Worm (Caenorhabditis elegans) whole organism, L3 larva: ENCODE results near the gene dpff-1.

Source experiments
- R02D3.7 ChIP-seq: fragments of 150-350 bp; optimal IDR thresholded peaks from 2 replicates; lab custom pipeline; 2014; ENCODE audit warnings: missing biosample characterization, missing genetic modification characterization
- ZK546.5 ChIP-seq: sonication (generic microtip); optimal IDR thresholded peaks from 2 replicates; lab custom pipeline; 2017; ENCODE audit warnings: missing biosample characterization, missing genetic modification characterization
- aly-2 ChIP-seq: fragments of 150-350 bp; optimal IDR thresholded peaks from 2 replicates; lab custom pipeline; 2014; ENCODE audit warnings: missing biosample characterization, missing genetic modification characterization
- ama-1 ChIP-seq: fragments of 150-350 bp; optimal IDR thresholded peaks from 2 replicates; lab custom pipeline; 2018
- ceh-16 ChIP-seq: sonication (generic microtip); optimal IDR thresholded peaks from 2 replicates; lab custom pipeline; 2017; ENCODE audit warnings: missing biosample characterization, missing genetic modification characterization
- ceh-28 ChIP-seq: fragments of 150-350 bp; optimal IDR thresholded peaks from 2 replicates; lab custom pipeline; 2014; ENCODE audit warnings: missing biosample characterization, missing genetic modification reagents, missing genetic modification characterization
- ceh-82 ChIP-seq: fragments of 150-350 bp; optimal IDR thresholded peaks from 2 replicates; lab custom pipeline; 2014; ENCODE audit warnings: missing biosample characterization, missing genetic modification characterization
- ceh-9 ChIP-seq: sonication (generic microtip); optimal IDR thresholded peaks from 2 replicates; lab custom pipeline; 2018; ENCODE audit warnings: missing biosample characterization, missing genetic modification characterization
- daf-12 ChIP-seq: fragments of 150-350 bp; optimal IDR thresholded peaks from 2 replicates; lab custom pipeline; 2014; ENCODE audit warnings: missing biosample characterization, missing genetic modification reagents, missing genetic modification characterization
- egl-27 ChIP-seq: sonication (generic microtip); optimal IDR thresholded peaks from 4 replicates; lab custom pipeline; 2017; ENCODE audit warnings: missing biosample characterization, missing genetic modification reagents, missing genetic modification characterization
- egl-5 ChIP-seq: fragments of 150-350 bp; optimal IDR thresholded peaks from 2 replicates; lab custom pipeline; 2017; ENCODE audit warnings: missing biosample characterization, missing genetic modification reagents, missing genetic modification characterization, inconsistent platforms
- elt-1 ChIP-seq: fragments of 150-350 bp; optimal IDR thresholded peaks from 2 replicates; lab custom pipeline; 2014; ENCODE audit warnings: missing biosample characterization, missing genetic modification characterization
- elt-2 ChIP-seq: sonication (generic microtip); optimal IDR thresholded peaks from 2 replicates; lab custom pipeline; 2016; ENCODE audit warnings: missing genetic modification reagents, mild to moderate bottlenecking, missing genetic modification characterization, missing compliant biosample characterization
- elt-3 ChIP-seq, 3 experiments: fragments of 150-350 bp in 1 of 3; sonication (generic microtip) in 2 of 3; optimal IDR thresholded peaks; 2 replicates in 2 of 3; 4 replicates in 1 of 3; lab custom pipeline; 2014 to 2017; ENCODE audit warnings: missing biosample characterization in 3 of 3, missing genetic modification characterization in 3 of 3
- eor-1 ChIP-seq, 2 experiments: fragments of 150-350 bp; optimal IDR thresholded peaks; 2 replicates each; lab custom pipeline; 2014 to 2018; ENCODE audit warnings: missing biosample characterization in 2 of 2, missing genetic modification characterization in 2 of 2
- fkh-10 ChIP-seq: sonication (generic microtip); optimal IDR thresholded peaks from 2 replicates; lab custom pipeline; 2017; ENCODE audit warnings: missing biosample characterization, missing genetic modification reagents, missing genetic modification characterization
- fkh-2 ChIP-seq: fragments of 150-350 bp; optimal IDR thresholded peaks from 2 replicates; lab custom pipeline; 2014; ENCODE audit warnings: missing biosample characterization, missing genetic modification reagents, missing genetic modification characterization
- fos-1 ChIP-seq: fragments of 150-350 bp; optimal IDR thresholded peaks from 2 replicates; lab custom pipeline; 2014; ENCODE audit warnings: missing biosample characterization, missing genetic modification characterization
- hmg-11 ChIP-seq: sonication (generic microtip); optimal IDR thresholded peaks from 2 replicates; lab custom pipeline; 2016; ENCODE audit warnings: missing genetic modification characterization, missing compliant biosample characterization
- jun-1 ChIP-seq: fragments of 150-350 bp; optimal IDR thresholded peaks from 2 replicates; lab custom pipeline; 2014; ENCODE audit warnings: missing biosample characterization, missing genetic modification reagents, missing genetic modification characterization
- lin-15B ChIP-seq: fragments of 150-350 bp; optimal IDR thresholded peaks from 2 replicates; lab custom pipeline; 2014; ENCODE audit warnings: missing biosample characterization, missing genetic modification characterization
- lin-39 ChIP-seq: fragments of 150-350 bp; optimal IDR thresholded peaks from 2 replicates; lab custom pipeline; 2018; ENCODE audit warnings: missing biosample characterization, missing genetic modification reagents, missing genetic modification characterization
- lsy-12 ChIP-seq: sonication (generic microtip); optimal IDR thresholded peaks from 2 replicates; lab custom pipeline; 2016; ENCODE audit warnings: mild to moderate bottlenecking, missing genetic modification characterization, missing compliant biosample characterization
- mdl-1 ChIP-seq: fragments of 150-350 bp; optimal IDR thresholded peaks from 2 replicates; lab custom pipeline; 2014; ENCODE audit warnings: missing biosample characterization, missing genetic modification characterization
- mml-1 ChIP-seq: fragments of 150-350 bp; sonication (generic microtip); optimal IDR thresholded peaks from 3 replicates; lab custom pipeline; 2014; ENCODE audit warnings: missing biosample characterization, missing genetic modification characterization
- nfya-1 ChIP-seq: sonication (generic microtip); optimal IDR thresholded peaks from 2 replicates; lab custom pipeline; 2017; ENCODE audit warnings: missing genetic modification characterization, mild to moderate bottlenecking, missing compliant biosample characterization, antibody characterized with exemption, moderate library complexity; ENCODE audit not compliant: insufficient read depth
- nhr-11 ChIP-seq: fragments of 150-350 bp; optimal IDR thresholded peaks from 2 replicates; lab custom pipeline; 2014; ENCODE audit warnings: missing biosample characterization, missing genetic modification characterization
- nhr-12 ChIP-seq: fragments of 150-350 bp; optimal IDR thresholded peaks from 2 replicates; lab custom pipeline; 2014; ENCODE audit warnings: missing biosample characterization, missing genetic modification characterization
- nhr-23 ChIP-seq: fragments of 150-350 bp; optimal IDR thresholded peaks from 2 replicates; lab custom pipeline; 2014; ENCODE audit warnings: missing biosample characterization, missing genetic modification reagents, missing genetic modification characterization
- nhr-237 ChIP-seq: fragments of 150-350 bp; optimal IDR thresholded peaks from 2 replicates; lab custom pipeline; 2014; ENCODE audit warnings: missing biosample characterization, missing genetic modification characterization
- nhr-25 ChIP-seq: sonication (generic microtip); optimal IDR thresholded peaks from 2 replicates; lab custom pipeline; 2017; ENCODE audit warnings: missing biosample characterization, missing genetic modification characterization
- nhr-28 ChIP-seq: fragments of 150-350 bp; optimal IDR thresholded peaks from 2 replicates; lab custom pipeline; 2014; ENCODE audit warnings: missing biosample characterization, missing genetic modification characterization
- nhr-43 ChIP-seq: sonication (generic microtip); optimal IDR thresholded peaks from 2 replicates; lab custom pipeline; 2016; ENCODE audit warnings: mild to moderate bottlenecking, missing genetic modification characterization, missing compliant biosample characterization; ENCODE audit not compliant: poor library complexity, severe bottlenecking
- nhr-67 ChIP-seq: fragments of 150-350 bp; optimal IDR thresholded peaks from 2 replicates; lab custom pipeline; 2014; ENCODE audit warnings: missing biosample characterization, missing genetic modification characterization
- nhr-76 ChIP-seq: fragments of 150-350 bp; sonication (generic microtip); optimal IDR thresholded peaks from 5 replicates; lab custom pipeline; 2014; ENCODE audit warnings: missing biosample characterization, missing genetic modification characterization
- nhr-77 ChIP-seq: fragments of 150-350 bp; optimal IDR thresholded peaks from 2 replicates; lab custom pipeline; 2014; ENCODE audit warnings: missing biosample characterization, missing genetic modification characterization
- pha-4 ChIP-seq: fragments of 150-350 bp; optimal IDR thresholded peaks from 2 replicates; lab custom pipeline; 2014; ENCODE audit warnings: missing biosample characterization, missing genetic modification reagents, missing genetic modification characterization
- pqm-1 ChIP-seq: fragments of 150-350 bp; optimal IDR thresholded peaks from 2 replicates; lab custom pipeline; 2017; ENCODE audit warnings: missing biosample characterization, missing genetic modification characterization, inconsistent platforms
- sea-2 ChIP-seq: fragments of 150-350 bp; sonication (generic microtip); optimal IDR thresholded peaks from 4 replicates; lab custom pipeline; 2014; ENCODE audit warnings: missing biosample characterization, missing genetic modification reagents, missing genetic modification characterization
- skn-1 ChIP-seq: fragments of 150-350 bp; optimal IDR thresholded peaks from 2 replicates; lab custom pipeline; 2014; ENCODE audit warnings: missing biosample characterization, missing genetic modification characterization
- snpc-4 ChIP-seq: fragments of 150-350 bp; optimal IDR thresholded peaks from 2 replicates; lab custom pipeline; 2014; ENCODE audit warnings: missing biosample characterization, missing genetic modification characterization
- tbx-2 ChIP-seq: sonication (generic microtip); optimal IDR thresholded peaks from 2 replicates; lab custom pipeline; 2016; ENCODE audit warnings: mild to moderate bottlenecking, missing genetic modification characterization, missing compliant biosample characterization
- unc-39 ChIP-seq: sonication (generic microtip); optimal IDR thresholded peaks from 4 replicates; lab custom pipeline; 2017; ENCODE audit warnings: missing biosample characterization, missing genetic modification characterization
- unc-62 ChIP-seq: fragments of 150-350 bp; sonication (generic microtip); optimal IDR thresholded peaks from 4 replicates; lab custom pipeline; 2014; ENCODE audit warnings: missing biosample characterization, missing genetic modification reagents, missing genetic modification characterization
- zag-1 ChIP-seq: fragments of 150-350 bp; optimal IDR thresholded peaks from 2 replicates; lab custom pipeline; 2014; ENCODE audit warnings: missing biosample characterization, missing genetic modification characterization
- ztf-11 ChIP-seq: fragments of 150-350 bp; optimal IDR thresholded peaks from 2 replicates; lab custom pipeline; 2014; ENCODE audit warnings: missing biosample characterization, missing genetic modification characterization
- ztf-4 ChIP-seq: fragments of 150-350 bp; optimal IDR thresholded peaks from 2 replicates; lab custom pipeline; 2014; ENCODE audit warnings: missing biosample characterization, missing genetic modification characterization

dpff-1 gene

ce11 chrIII:5874263-5874662 is 31.9 kb downstream of the dpff-1 start (continued):
- TF ChIP-seq aly-2 (no peak), egl-5 (tag; lab: Kevin White, UChicago) (no peak), ZK546.5 (tag; lab: Kevin White, UChicago) (no peak), ceh-9 (no peak), unc-39 (no peak), nhr-77 (tag; lab: Kevin White, UChicago) (no peak), elt-2 (tag; lab: Kevin White, UChicago) (peak; percentile 41), nhr-11 (tag; lab: Kevin White, UChicago) (no peak), pha-4 (no peak), lsy-12 (tag; lab: Kevin White, UChicago) (peak; percentile 38), nhr-43 (tag; lab: Kevin White, UChicago) (peak; percentile 92), nhr-28 (tag; lab: Kevin White, UChicago) (no peak), snpc-4 (tag; lab: Kevin White, UChicago) (no peak), nhr-67 (no peak), fkh-2 (no peak), hmg-11 (no peak), sea-2 (GFP tag; lab: Kevin White, UChicago) (no peak), elt-3 (tag; optimal IDR thresholded peaks at IDR 0.05; lab: Kevin White, UChicago) (peak; percentile 17 to 83 (median 76)), ztf-11 (tag; lab: Kevin White, UChicago) (no peak), ceh-16 (no peak), daf-12 (no peak)

ce11 chrIII:5872288-5872687 is 33.9 kb downstream of the dpff-1 start:
- peak; percentile 49 for TF ChIP-seq egl-5 (tag; lab: Kevin White, UChicago)
- TF ChIP-seq ztf-11 (tag; lab: Kevin White, UChicago): no peak

- TF ChIP-seq fkh-10 (GFP tag; lab: Kevin White, UChicago) (no peak), lin-15B (tag; lab: Kevin White, UChicago) (peak; percentile 69), unc-62 (GFP tag; lab: Kevin White, UChicago) (no peak), jun-1 (tag; lab: Kevin White, UChicago) (peak; percentile 3), nhr-76 (tag; lab: Kevin White, UChicago) (no peak), nhr-67 (no peak), snpc-4 (tag; lab: Kevin White, UChicago) (peak; percentile 32), ceh-82 (tag; lab: Kevin White, UChicago) (no peak), pqm-1 (tag; lab: Kevin White, UChicago) (peak; percentile 28), nhr-12 (tag; lab: Kevin White, UChicago) (no peak), ceh-9 (no peak), hmg-11 (peak; percentile 3), daf-12 (no peak), ZK546.5 (tag; lab: Kevin White, UChicago) (no peak), ztf-4 (tag; lab: Kevin White, UChicago) (no peak), elt-3 (tag; optimal IDR thresholded peaks at IDR 0.05; lab: Kevin White, UChicago) (no peak), nhr-237 (tag; lab: Kevin White, UChicago) (no peak), fos-1 (no peak), elt-1 (tag; lab: Kevin White, UChicago) (no peak), nhr-28 (tag; lab: Kevin White, UChicago) (no peak), ama-1 (no peak), mdl-1 (tag; lab: Kevin White, UChicago) (no peak), ztf-11 (tag; lab: Kevin White, UChicago) (no peak), elt-2 (tag; lab: Kevin White, UChicago) (peak; percentile 13), fkh-2 (no peak), tbx-2 (tag; lab: Kevin White, UChicago) (no peak), lsy-12 (tag; lab: Kevin White, UChicago) (peak; percentile 73), unc-39 (no peak), sea-2 (GFP tag; lab: Kevin White, UChicago) (no peak), nhr-43 (tag; lab: Kevin White, UChicago) (peak; percentile 85), nfya-1 (tag; lab: Kevin White, UChicago) (peak; percentile 80), nhr-25 (tag; lab: Kevin White, UChicago) (peak; percentile 62), mml-1 (tag; lab: Kevin White, UChicago) (no peak), aly-2 (no peak), eor-1 (tag; optimal IDR thresholded peaks at IDR 0.05; lab: Kevin White, UChicago) (no peak), nhr-11 (tag; lab: Kevin White, UChicago) (no peak), egl-5 (tag; lab: Kevin White, UChicago) (no peak), R02D3.7 (tag; lab: Kevin White, UChicago) (peak; percentile 67), ceh-28 (peak; percentile 22), nhr-23 (tag; lab: Kevin White, UChicago) (peak; percentile 84), zag-1 (no peak), nhr-77 (tag; lab: Kevin White, UChicago) (no peak), pha-4 (peak; percentile 91), lin-39 (tag; lab: Kevin White, UChicago) (peak; percentile 26), ceh-16 (no peak), egl-27 (no peak), skn-1 (tag; lab: Kevin White, UChicago) (no peak)
Measured at ce11 chrIII:5871760-5872159, 34.4 kb downstream of the dpff-1 start, which contains the start of the genes F01F1.11 and F01F1.3. TSS of gene F01F1.11 (minus strand) at chrIII:5871877. TSS of gene F01F1.3 (plus strand) at chrIII:5871938.
